Worm (Caenorhabditis elegans) whole organism, young adult: ENCODE data around the gene F26F2.4.

Experiments
- B0336.3 ChIP-seq: fragments of 200-800 bp; sonication (Bioruptor generic); IDR thresholded peaks from 2 replicates; pipeline ENCODE4 v1.3.6; 2022; ENCODE audit warnings: missing genetic modification characterization, missing compliant biosample characterization
- F10E7.11 ChIP-seq: sonication (generic microtip); optimal IDR thresholded peaks from 2 replicates; lab custom pipeline; 2017; ENCODE audit warnings: mild to moderate bottlenecking, missing genetic modification characterization, moderate library complexity, missing compliant biosample characterization
- F22D6.2 ChIP-seq: sonication (generic microtip); optimal IDR thresholded peaks from 2 replicates; lab custom pipeline; 2016; ENCODE audit warnings: mild to moderate bottlenecking, missing genetic modification characterization, missing compliant biosample characterization
- F23B12.7 ChIP-seq: sonication (generic microtip); optimal IDR thresholded peaks from 2 replicates; lab custom pipeline; 2017; ENCODE audit warnings: missing genetic modification characterization, mild to moderate bottlenecking, missing compliant biosample characterization, antibody characterized with exemption, moderate library complexity; ENCODE audit not compliant: insufficient read depth
- F33H1.4 ChIP-seq: fragments of 200-800 bp; sonication (Bioruptor generic); IDR thresholded peaks from 2 replicates; pipeline ENCODE4 v1.3.6; 2022; ENCODE audit warnings: missing genetic modification reagents, missing genetic modification characterization, missing compliant biosample characterization
- K12H6.12 ChIP-seq: fragments of 200-800 bp; sonication (Bioruptor generic); optimal IDR thresholded peaks from 2 replicates; lab custom pipeline; 2018; ENCODE audit warnings: mild to moderate bottlenecking, missing genetic modification characterization, missing compliant biosample characterization
- Y56A3A.18 ChIP-seq: fragments of 200-800 bp; sonication (Bioruptor generic); IDR thresholded peaks from 2 replicates; pipeline ENCODE4 v1.3.6; 2022; ENCODE audit warnings: missing genetic modification reagents, missing genetic modification characterization, missing compliant biosample characterization
- Y67H2A.10 ChIP-seq: fragments of 200-800 bp; sonication (Bioruptor generic); conservative IDR thresholded peaks from 2 replicates; pipeline ENCODE4 v1.3.6; 2022; ENCODE audit warnings: missing genetic modification reagents, missing genetic modification characterization, missing compliant biosample characterization
- Y79H2A.3 ChIP-seq: fragments of 200-800 bp; sonication (Bioruptor generic); conservative IDR thresholded peaks from 2 replicates; pipeline ENCODE4 v1.3.6; 2022; ENCODE audit warnings: missing genetic modification reagents, missing genetic modification characterization, missing compliant biosample characterization
- Y95B8A.8 ChIP-seq: fragments of 200-800 bp; sonication (Bioruptor generic); IDR thresholded peaks from 2 replicates; pipeline ENCODE4 v1.3.6; 2022; ENCODE audit warnings: missing genetic modification reagents, missing genetic modification characterization, missing compliant biosample characterization
- aptf-2 ChIP-seq: fragments of 200-800 bp; sonication (Bioruptor generic); conservative IDR thresholded peaks from 2 replicates; pipeline ENCODE4 v1.3.6; 2022; ENCODE audit warnings: missing genetic modification reagents, missing genetic modification characterization, missing compliant biosample characterization
- aptf-3 ChIP-seq: fragments of 200-800 bp; sonication (Bioruptor generic); IDR thresholded peaks from 2 replicates; pipeline ENCODE4 v1.3.6; 2022; ENCODE audit warnings: missing genetic modification characterization, missing compliant biosample characterization
- atf-7 ChIP-seq: sonication (generic microtip); optimal IDR thresholded peaks from 2 replicates; lab custom pipeline; 2017; ENCODE audit warnings: mild to moderate bottlenecking, missing genetic modification characterization, missing compliant biosample characterization
- attf-3 ChIP-seq: fragments of 200-800 bp; sonication (Bioruptor generic); conservative IDR thresholded peaks from 2 replicates; pipeline ENCODE4 v1.3.6; 2022; ENCODE audit warnings: missing genetic modification reagents, missing genetic modification characterization, missing compliant biosample characterization
- attf-6 ChIP-seq: fragments of 200-800 bp; sonication (Bioruptor generic); IDR thresholded peaks from 2 replicates; pipeline ENCODE4 v1.3.6; 2022; ENCODE audit warnings: missing genetic modification reagents, missing genetic modification characterization, missing compliant biosample characterization
- cebp-1 ChIP-seq, 2 experiments: fragments of 200-800 bp in 1 of 2; sonication (Bioruptor generic) in 1 of 2; sonication (generic microtip) in 1 of 2; IDR thresholded peaks in 1 of 2; optimal IDR thresholded peaks in 1 of 2; 2 replicates each; pipeline versions ENCODE4 v1.3.6 to Lab custom; 2017 to 2022; ENCODE audit warnings: missing compliant biosample characterization in 2 of 2, missing genetic modification characterization in 2 of 2, mild to moderate bottlenecking in 1 of 2, missing genetic modification reagents in 1 of 2, moderate library complexity in 1 of 2
- ceh-79 ChIP-seq: sonication (generic microtip); optimal IDR thresholded peaks from 2 replicates; lab custom pipeline; 2017; ENCODE audit warnings: mild to moderate bottlenecking, missing genetic modification characterization, missing compliant biosample characterization
- dpl-1 ChIP-seq: fragments of 150-350 bp; optimal IDR thresholded peaks from 2 replicates; lab custom pipeline; 2014; ENCODE audit warnings: missing biosample characterization, missing genetic modification reagents, missing genetic modification characterization
- efl-1 ChIP-seq: fragments of 150-350 bp; optimal IDR thresholded peaks from 2 replicates; lab custom pipeline; 2014; ENCODE audit warnings: missing biosample characterization, missing genetic modification reagents, missing genetic modification characterization
- egl-18 ChIP-seq: fragments of 200-800 bp; sonication (Bioruptor generic); IDR thresholded peaks from 2 replicates; pipeline ENCODE4 v1.3.6; 2022; ENCODE audit warnings: missing genetic modification reagents, missing genetic modification characterization, missing compliant biosample characterization
- egrh-3 ChIP-seq: fragments of 200-800 bp; sonication (Bioruptor generic); IDR thresholded peaks from 2 replicates; pipeline ENCODE4 v1.3.6; 2022; ENCODE audit warnings: missing genetic modification reagents, missing genetic modification characterization, missing compliant biosample characterization
- him-1 ChIP-seq: sonication (generic microtip); optimal IDR thresholded peaks from 2 replicates; lab custom pipeline; 2016; ENCODE audit warnings: missing genotype, missing genetic modification reagents, missing genetic modification characterization, missing compliant biosample characterization
- hlh-26 ChIP-seq: fragments of 200-800 bp; sonication (Bioruptor generic); conservative IDR thresholded peaks from 2 replicates; pipeline ENCODE4 v1.3.6; 2022; ENCODE audit warnings: missing genetic modification reagents, missing genetic modification characterization, missing compliant biosample characterization
- hmg-1.2 ChIP-seq: fragments of 200-800 bp; sonication (Bioruptor generic); IDR thresholded peaks from 2 replicates; pipeline ENCODE4 v1.3.6; 2022; ENCODE audit warnings: missing genetic modification reagents, missing genetic modification characterization, missing compliant biosample characterization
- hrde-1 ChIP-seq: sonication (generic microtip); optimal IDR thresholded peaks from 2 replicates; lab custom pipeline; 2016; ENCODE audit warnings: missing genetic modification characterization, mild to moderate bottlenecking, missing compliant biosample characterization, moderate library complexity, missing genotype, missing genetic modification reagents, borderline replicate concordance
- let-607 ChIP-seq, 2 experiments: fragments of 200-800 bp in 1 of 2; sonication (Bioruptor generic) in 1 of 2; sonication (generic microtip) in 1 of 2; optimal IDR thresholded peaks; 2 replicates each; lab custom pipeline; 2016 to 2018; ENCODE audit warnings: mild to moderate bottlenecking in 2 of 2, missing compliant biosample characterization in 2 of 2, missing genetic modification characterization in 2 of 2, moderate library complexity in 2 of 2, missing genotype in 1 of 2
- lin-35 ChIP-seq, 3 experiments: fragments of 150-350 bp in 2 of 3; sonication (generic microtip) in 1 of 3; optimal IDR thresholded peaks; 2 replicates each; lab custom pipeline; 2014 to 2018; ENCODE audit warnings: missing biosample characterization in 3 of 3, missing genetic modification characterization in 3 of 3, missing genetic modification reagents in 3 of 3
- lin-40 ChIP-seq: sonication (generic microtip); optimal IDR thresholded peaks from 2 replicates; lab custom pipeline; 2016; ENCODE audit warnings: missing genetic modification characterization, mild to moderate bottlenecking, missing compliant biosample characterization, missing genotype, missing genetic modification reagents
- lin-54 ChIP-seq: fragments of 200-800 bp; sonication (Bioruptor generic); optimal IDR thresholded peaks from 2 replicates; lab custom pipeline; 2018; ENCODE audit warnings: mild to moderate bottlenecking, missing genetic modification characterization, missing compliant biosample characterization
- lir-1 ChIP-seq: fragments of 200-800 bp; sonication (Bioruptor generic); conservative IDR thresholded peaks from 2 replicates; pipeline ENCODE4 v1.3.6; 2022; ENCODE audit warnings: missing genetic modification reagents, missing genetic modification characterization, missing compliant biosample characterization
- lsl-1 ChIP-seq: fragments of 200-800 bp; sonication (Bioruptor generic); optimal IDR thresholded peaks from 2 replicates; lab custom pipeline; 2018; ENCODE audit warnings: mild to moderate bottlenecking, missing genetic modification characterization, moderate library complexity, missing compliant biosample characterization
- lsy-27 ChIP-seq: sonication (generic microtip); optimal IDR thresholded peaks from 2 replicates; lab custom pipeline; 2017; ENCODE audit warnings: missing genetic modification characterization, mild to moderate bottlenecking, missing compliant biosample characterization, antibody characterized with exemption, missing genotype, borderline replicate concordance; ENCODE audit not compliant: insufficient read depth
- madf-10 ChIP-seq: sonication (generic microtip); optimal IDR thresholded peaks from 2 replicates; lab custom pipeline; 2016; ENCODE audit warnings: mild to moderate bottlenecking, missing genetic modification characterization, missing compliant biosample characterization
- mcd-1 ChIP-seq: fragments of 200-800 bp; sonication (Bioruptor generic); IDR thresholded peaks from 2 replicates; pipeline ENCODE4 v1.3.6; 2022; ENCODE audit warnings: missing genetic modification reagents, missing genetic modification characterization, missing compliant biosample characterization
- mel-28 ChIP-seq: sonication (generic microtip); optimal IDR thresholded peaks from 2 replicates; lab custom pipeline; 2016; ENCODE audit warnings: borderline replicate concordance, mild to moderate bottlenecking, missing genetic modification characterization, missing compliant biosample characterization
- mxl-1 ChIP-seq: sonication (generic microtip); optimal IDR thresholded peaks from 2 replicates; lab custom pipeline; 2016; ENCODE audit warnings: missing genetic modification characterization, missing compliant biosample characterization
- nfya-1 ChIP-seq: sonication (generic microtip); optimal IDR thresholded peaks from 2 replicates; lab custom pipeline; 2017; ENCODE audit warnings: antibody characterized with exemption, missing compliant biosample characterization, missing genetic modification characterization, borderline replicate concordance; ENCODE audit not compliant: insufficient read depth
- rcor-1 ChIP-seq: fragments of 200-800 bp; sonication (Bioruptor generic); IDR thresholded peaks from 2 replicates; pipeline ENCODE4 v1.3.6; 2022; ENCODE audit warnings: missing genetic modification reagents, missing genetic modification characterization, missing compliant biosample characterization
- repo-1 ChIP-seq: sonication (generic microtip); optimal IDR thresholded peaks from 2 replicates; lab custom pipeline; 2017; ENCODE audit warnings: mild to moderate bottlenecking, missing genetic modification characterization, missing compliant biosample characterization
- sdz-38 ChIP-seq: sonication (generic microtip); optimal IDR thresholded peaks from 2 replicates; lab custom pipeline; 2016; ENCODE audit warnings: missing genotype, missing genetic modification characterization, missing compliant biosample characterization
- snpc-1.1 ChIP-seq: sonication (generic microtip); optimal IDR thresholded peaks from 2 replicates; lab custom pipeline; 2017; ENCODE audit warnings: missing genetic modification characterization, mild to moderate bottlenecking, missing compliant biosample characterization, antibody characterized with exemption, moderate library complexity, missing genotype, missing genetic modification reagents; ENCODE audit not compliant: insufficient read depth
- sptf-2 ChIP-seq: fragments of 200-800 bp; sonication (Bioruptor generic); optimal IDR thresholded peaks from 2 replicates; lab custom pipeline; 2018; ENCODE audit warnings: mild to moderate bottlenecking, missing genetic modification characterization, missing compliant biosample characterization
- unc-130 ChIP-seq: sonication (generic microtip); optimal IDR thresholded peaks from 2 replicates; lab custom pipeline; 2016; ENCODE audit warnings: missing genetic modification reagents, missing genetic modification characterization, missing compliant biosample characterization
- zfh-2 ChIP-seq: fragments of 200-800 bp; sonication (Bioruptor generic); conservative IDR thresholded peaks from 2 replicates; pipeline ENCODE4 v1.3.6; 2022; ENCODE audit warnings: missing genetic modification reagents, missing genetic modification characterization, missing compliant biosample characterization
- ztf-26 ChIP-seq: sonication (generic microtip); optimal IDR thresholded peaks from 2 replicates; lab custom pipeline; 2017; ENCODE audit warnings: missing genetic modification characterization, missing compliant biosample characterization
- ztf-6 ChIP-seq: fragments of 200-800 bp; sonication (Bioruptor generic); IDR thresholded peaks from 2 replicates; pipeline ENCODE4 v1.3.6; 2022; ENCODE audit warnings: missing genetic modification reagents, missing genetic modification characterization, missing compliant biosample characterization

Gene F26F2.4

DNA sequence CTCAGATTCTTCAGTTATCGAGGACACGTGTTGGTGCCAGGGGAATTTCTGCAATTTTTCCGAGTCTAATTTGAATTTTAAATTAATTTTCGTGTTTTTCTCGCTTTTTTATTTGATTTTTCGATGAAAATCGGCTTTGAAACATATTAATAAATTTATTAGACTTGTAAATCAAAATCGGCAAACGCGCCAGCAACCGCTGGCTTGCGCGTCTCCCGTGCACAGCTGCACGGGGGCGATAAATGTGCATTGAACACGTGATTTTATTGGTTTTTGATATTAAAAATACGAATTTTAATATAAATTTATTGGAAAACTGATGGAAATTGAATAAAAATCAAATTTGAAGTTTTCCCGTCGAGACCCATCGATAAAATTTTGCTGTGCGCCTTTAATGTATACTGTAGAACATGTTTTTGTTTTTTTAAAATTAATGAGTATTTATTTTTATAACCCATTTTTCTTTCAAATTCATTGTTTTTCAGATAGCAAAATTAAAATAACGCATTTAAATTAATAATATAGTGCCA is 11.5 kb downstream of the F26F2.4 start, which contains the start of gene F26F2.7 (continued):
- TF ChIP-seq lsy-27 (tag; lab: Kevin White, UChicago), result no peak
- TF ChIP-seq dpl-1, result peak; percentile 59
- no peak for TF ChIP-seq hrde-1 (tag; lab: Kevin White, UChicago)
- peak; percentile 89 for TF ChIP-seq rcor-1 (GFP tag; lab: Robert Waterston, UW)
- TF ChIP-seq Y67H2A.10 (GFP tag; lab: Robert Waterston, UW), result peak; percentile 63; the same call in 1 of the 2 replicates
- TF ChIP-seq mxl-1, result peak; percentile 9
- peak; percentile 90 for TF ChIP-seq lin-40 (tag; lab: Kevin White, UChicago)
- TF ChIP-seq efl-1 (GFP tag; lab: Kevin White, UChicago), result peak; percentile 57
- TF ChIP-seq let-607 (tag; optimal IDR thresholded peaks at IDR 0.05; lab: Kevin White, UChicago), result peak; percentile 33 to 81
- TF ChIP-seq egrh-3 (GFP tag; lab: Robert Waterston, UW), result peak; percentile 58; the same call in 1 of the 2 replicates
- peak; percentile 78 for TF ChIP-seq madf-10 (tag; lab: Kevin White, UChicago)
- TF ChIP-seq cebp-1 (GFP tag; IDR thresholded peaks at IDR 0.05; lab: Robert Waterston, UW), result 0 out of 2 replicates have a peak, but pooled peaks have one; percentile 37
- peak; percentile 89 for TF ChIP-seq cebp-1 (tag; optimal IDR thresholded peaks at IDR 0.05; lab: Kevin White, UChicago)
- no peak for TF ChIP-seq sdz-38 (tag; lab: Kevin White, UChicago)
- peak; percentile 97 for TF ChIP-seq B0336.3
- peak; percentile 41 for TF ChIP-seq snpc-1.1 (tag; lab: Kevin White, UChicago)
- TF ChIP-seq aptf-3 (GFP tag; lab: Robert Waterston, UW), result no peak
- TF ChIP-seq zfh-2 (GFP tag; lab: Robert Waterston, UW), result peak; percentile 80
- peak; percentile 44 for TF ChIP-seq F23B12.7 (tag; lab: Kevin White, UChicago)
- TF ChIP-seq lir-1 (GFP tag; lab: Robert Waterston, UW), result peak; percentile 80; the same call in 1 of the 2 replicates
- no peak for TF ChIP-seq nfya-1 (tag; lab: Kevin White, UChicago)
- peak; percentile 94 for TF ChIP-seq lsl-1 (GFP tag; lab: Kevin White, UChicago)
- TF ChIP-seq egl-18 (GFP tag; lab: Robert Waterston, UW), result no peak
- peak; percentile 30 for TF ChIP-seq F10E7.11 (tag; lab: Kevin White, UChicago)
- TF ChIP-seq F22D6.2 (tag; lab: Kevin White, UChicago), result peak; percentile 28
- TF ChIP-seq sptf-2 (GFP tag; lab: Kevin White, UChicago), result peak; percentile 37
- peak; percentile 59; the same call in 1 of the 2 replicates for TF ChIP-seq Y56A3A.18 (GFP tag; lab: Robert Waterston, UW)
- TF ChIP-seq ztf-6 (GFP tag; lab: Robert Waterston, UW), result no peak
- peak; percentile 88; the same call in 1 of the 2 replicates for TF ChIP-seq mcd-1
- TF ChIP-seq atf-7 (tag; lab: Kevin White, UChicago), result peak; percentile 83
- TF ChIP-seq unc-130 (GFP tag; lab: Kevin White, UChicago), result peak; percentile 65
- peak; percentile 79 for TF ChIP-seq attf-6 (GFP tag; lab: Robert Waterston, UW)
- peak in 2 of 3 experiments; percentile 4 to 82 for TF ChIP-seq lin-35 (GFP tag; optimal IDR thresholded peaks at IDR 0.05; lab: Kevin White, UChicago)
- no peak for TF ChIP-seq mel-28 (tag; lab: Kevin White, UChicago)
- TF ChIP-seq attf-3 (GFP tag; lab: Robert Waterston, UW), result peak; percentile 58
- TF ChIP-seq hlh-26, result no peak
- TF ChIP-seq Y95B8A.8, result peak; percentile 82; the same call in 1 of the 2 replicates
- TF ChIP-seq lin-54 (GFP tag; lab: Kevin White, UChicago), result peak; percentile 88
- peak; percentile 95 for TF ChIP-seq F33H1.4 (GFP tag; lab: Robert Waterston, UW)
- peak; percentile 29 for TF ChIP-seq ceh-79 (tag; lab: Kevin White, UChicago)
- TF ChIP-seq ztf-26 (tag; lab: Kevin White, UChicago), result peak; percentile 76
- TF ChIP-seq K12H6.12 (tag; lab: Kevin White, UChicago), result peak; percentile 71
- no peak for TF ChIP-seq aptf-2 (GFP tag; lab: Robert Waterston, UW)
- peak; percentile 89 for TF ChIP-seq repo-1
- TF ChIP-seq hmg-1.2, result peak; percentile 71
- peak; percentile 29; the same call in 1 of the 2 replicates for TF ChIP-seq Y79H2A.3 (GFP tag; lab: Robert Waterston, UW)
- peak; percentile 77 for TF ChIP-seq him-1 (tag; lab: Kevin White, UChicago)
